Worm (Caenorhabditis elegans) whole organism, L1 larva: ENCODE results near the gene bath-19.

Experiments
- alr-1 ChIP-seq: fragments of 200-800 bp; sonication (Bioruptor generic); optimal IDR thresholded peaks from 2 replicates; lab custom pipeline; 2018; ENCODE audit warnings: borderline replicate concordance, mild to moderate bottlenecking, missing genetic modification characterization, missing compliant biosample characterization
- ceh-90 ChIP-seq: sonication (generic microtip); optimal IDR thresholded peaks from 2 replicates; lab custom pipeline; 2016; ENCODE audit warnings: missing genetic modification characterization, missing compliant biosample characterization
- isw-1 ChIP-seq: fragments of 200-800 bp; sonication (Bioruptor generic); IDR thresholded peaks from 2 replicates; pipeline ENCODE4 v1.3.6; 2022; ENCODE audit warnings: missing genetic modification characterization, missing compliant biosample characterization
- nhr-28 ChIP-seq: fragments of 150-350 bp; optimal IDR thresholded peaks from 2 replicates; lab custom pipeline; 2014; ENCODE audit warnings: missing biosample characterization, missing genetic modification characterization
- nhr-90 ChIP-seq: sonication (generic microtip); optimal IDR thresholded peaks from 2 replicates; lab custom pipeline; 2016; ENCODE audit warnings: mild to moderate bottlenecking, missing genetic modification characterization, missing compliant biosample characterization; ENCODE audit not compliant: poor library complexity
- unc-30 ChIP-seq: sonication (generic microtip); optimal IDR thresholded peaks from 2 replicates; lab custom pipeline; 2017; ENCODE audit warnings: missing biosample characterization, missing genetic modification characterization
- unc-62 ChIP-seq: fragments of 150-350 bp; optimal IDR thresholded peaks from 2 replicates; lab custom pipeline; 2014; ENCODE audit warnings: missing biosample characterization, missing genetic modification reagents, missing genetic modification characterization

DNA sequence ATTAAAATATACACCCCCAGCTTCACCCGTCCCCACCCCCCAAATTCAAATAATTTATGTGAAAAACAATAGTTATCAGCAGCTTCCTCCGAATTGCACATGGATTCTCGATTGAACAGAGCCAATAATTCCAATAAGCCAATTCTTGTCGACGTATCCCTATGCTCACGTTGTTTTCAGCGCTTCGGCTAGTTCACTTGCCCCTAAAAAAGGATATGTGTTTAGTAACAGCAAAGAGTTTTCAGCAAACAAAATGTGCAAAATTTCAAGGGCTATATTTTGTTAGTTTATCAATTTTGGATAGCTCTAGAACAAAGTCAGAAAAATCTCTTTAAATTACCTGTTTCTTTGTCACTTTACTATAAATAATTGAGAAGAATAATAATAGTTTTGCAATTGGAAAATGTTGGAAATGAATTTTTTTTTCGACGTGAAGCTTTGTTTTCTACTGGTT, 44.6 kb upstream of the bath-19 start, which contains the start of the genes T16A1.5 and fbxc-49:
- TF ChIP-seq unc-30 (tag; lab: Kevin White, UChicago) (no peak), isw-1 (GFP tag; lab: Robert Waterston, UW) (no peak), nhr-90 (tag; lab: Kevin White, UChicago) (no peak), ceh-90 (tag; lab: Kevin White, UChicago) (no peak), unc-62 (GFP tag; lab: Kevin White, UChicago) (no peak), nhr-28 (tag; lab: Kevin White, UChicago) (no peak), alr-1 (tag; lab: Kevin White, UChicago) (no peak)
